Fruit fly (Drosophila melanogaster) S2 (cell line): Measurements from ENCODE around the gene CG42823.

Experiments
- CG8478 ChIP-seq: fragments of >200 bp; optimal IDR thresholded peaks from 2 replicates; lab custom pipeline; 2018
- CTCF ChIP-seq, 2 experiments: fragments of >200 bp; optimal IDR thresholded peaks; 2 replicates each; lab custom pipeline; 2018

DNA sequence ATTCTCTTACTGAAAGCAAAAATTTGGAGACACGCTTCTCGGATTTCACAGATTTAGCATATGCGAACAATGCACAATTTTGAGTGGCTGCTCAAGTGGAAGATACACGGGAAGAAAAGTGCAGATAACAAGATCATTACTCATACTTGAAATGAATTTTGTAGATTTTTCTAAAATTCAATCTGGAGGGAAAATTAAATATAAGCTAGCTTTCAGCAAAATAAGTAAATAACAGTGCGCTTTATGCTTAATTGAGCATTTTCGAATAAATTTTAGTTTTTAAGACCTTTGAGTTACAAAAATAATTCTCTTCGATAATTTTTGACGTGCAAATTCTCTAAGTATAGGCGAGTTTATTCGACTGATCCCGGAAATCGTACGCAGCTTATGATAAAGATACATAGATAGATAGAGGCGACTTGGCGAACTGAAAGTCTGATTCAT, 4.2 kb downstream of the CG42823 start:
- TF ChIP-seq CTCF (optimal IDR thresholded peaks at IDR 0.05; lab: Kevin White, UChicago) (no peak), CG8478 (lab: Kevin White, UChicago) (no peak)
